Worm (Caenorhabditis elegans): ENCODE data around the gene nhr-114.

The nhr-114 gene

ce11 chrV:4187144-4187485 is at the start of gene nhr-114:
Gene nhr-114, plus strand, starts transcription at chrV:4187202.
- TF ChIP-seq nhr-77 (tag; optimal IDR thresholded peaks at IDR 0.05), result no peak
- TF ChIP-seq F44E2.7 (GFP tag; IDR thresholded peaks at IDR 0.05), result no peak
- TF ChIP-seq nhr-102 (tag; optimal IDR thresholded peaks at IDR 0.05), result no peak
- no peak for TF ChIP-seq nhr-25 (tag; optimal IDR thresholded peaks at IDR 0.05; ENCODE audit: borderline replicate concordance, insufficient read depth)
- TF ChIP-seq daf-8 (GFP tag; IDR thresholded peaks at IDR 0.05), result no peak
- TF ChIP-seq egl-27 (tag; optimal IDR thresholded peaks at IDR 0.05), result no peak
- TF ChIP-seq dve-1 (tag; optimal IDR thresholded peaks at IDR 0.05; ENCODE audit: insufficient read depth), result peak; percentile 10
- TF ChIP-seq ceh-20 (GFP tag; IDR thresholded peaks at IDR 0.05), result no peak
- no peak for TF ChIP-seq ZK546.5 (tag; optimal IDR thresholded peaks at IDR 0.05)
- no peak for TF ChIP-seq hmg-1.1 (GFP tag; IDR thresholded peaks at IDR 0.05)
- no peak for TF ChIP-seq cey-2 (tag; optimal IDR thresholded peaks at IDR 0.05; ENCODE audit: borderline replicate concordance, insufficient read depth)
- no peak for TF ChIP-seq duxl-1 (tag; optimal IDR thresholded peaks at IDR 0.05; ENCODE audit: poor library complexity)
- no peak for TF ChIP-seq ztf-11 (tag; optimal IDR thresholded peaks at IDR 0.05)
- no peak for TF ChIP-seq egl-43 (GFP tag; IDR thresholded peaks at IDR 0.05)
- TF ChIP-seq set-16 (GFP tag; IDR thresholded peaks at IDR 0.05), result no peak
- TF ChIP-seq rbr-2 (tag; optimal IDR thresholded peaks at IDR 0.05), result no peak
- no peak for TF ChIP-seq dpl-1 (GFP tag; optimal IDR thresholded peaks at IDR 0.05)
- no peak for TF ChIP-seq lsy-2 (tag; optimal IDR thresholded peaks at IDR 0.05)
- TF ChIP-seq hlh-30 (tag; optimal IDR thresholded peaks at IDR 0.05; ENCODE audit: insufficient read depth), result peak; percentile 33
- no peak for TF ChIP-seq aly-2 (tag; optimal IDR thresholded peaks at IDR 0.05)
- no peak for TF ChIP-seq hlh-11 (tag; optimal IDR thresholded peaks at IDR 0.05)
- no peak for TF ChIP-seq mxl-3 (GFP tag; optimal IDR thresholded peaks at IDR 0.05)
- TF ChIP-seq nhr-48 (tag; optimal IDR thresholded peaks at IDR 0.05), result no peak
- TF ChIP-seq nhr-28 (tag; optimal IDR thresholded peaks at IDR 0.05), result peak; percentile 57
- no peak for TF ChIP-seq mdt-29 (GFP tag; IDR thresholded peaks at IDR 0.05)
- TF ChIP-seq unc-62 (GFP tag; optimal IDR thresholded peaks at IDR 0.05 in 1 of 2), result peak in 1 of 2 experiments; percentile 81
- TF ChIP-seq unc-62 (tag; optimal IDR thresholded peaks at IDR 0.05), result no peak
- no peak for TF ChIP-seq php-3 (GFP tag; IDR thresholded peaks at IDR 0.05)
- TF ChIP-seq zfp-2 (tag; optimal IDR thresholded peaks at IDR 0.05), result no peak

DNA sequence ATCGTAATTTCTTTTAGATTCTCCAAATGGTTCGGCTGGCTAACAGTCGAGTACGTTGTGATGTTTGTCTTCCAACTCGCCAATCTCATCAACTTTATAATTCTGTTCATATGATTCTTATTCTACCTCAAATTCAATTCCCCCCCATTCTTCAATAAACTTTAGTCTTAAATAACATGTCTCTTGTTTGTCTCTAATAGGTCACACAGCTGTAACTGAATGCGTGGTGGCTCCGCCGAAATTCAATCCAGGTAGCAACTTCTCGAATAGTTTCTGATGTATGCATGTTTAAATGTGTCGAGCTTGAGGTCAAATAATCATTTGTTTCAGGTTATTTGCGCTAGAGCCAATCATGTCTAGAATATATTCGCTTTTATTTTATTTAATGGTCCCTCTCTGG is 48.3 kb upstream of the nhr-114 start, which contains the start of gene lgc-29:
lgc-29 (plus strand) TSS at position 301 of the 400 bp plus-strand sequence.
- TF ChIP-seq Y75B8A.6 (GFP tag; IDR thresholded peaks at IDR 0.05) (no peak), ceh-20 (GFP tag; IDR thresholded peaks at IDR 0.05) (no peak), zfp-2 (tag; optimal IDR thresholded peaks at IDR 0.05) (no peak), nhr-10 (tag; optimal IDR thresholded peaks at IDR 0.05) (no peak), nhr-28 (tag; optimal IDR thresholded peaks at IDR 0.05) (no peak), duxl-1 (tag; optimal IDR thresholded peaks at IDR 0.05; ENCODE audit: poor library complexity) (no peak), daf-19 (GFP tag; conservative IDR thresholded peaks at IDR 0.05) (no peak), lin-38 (GFP tag; IDR thresholded peaks at IDR 0.05) (no peak), rbr-2 (tag; optimal IDR thresholded peaks at IDR 0.05) (no peak), lsy-2 (tag; optimal IDR thresholded peaks at IDR 0.05) (no peak), unc-130 (GFP tag; optimal IDR thresholded peaks at IDR 0.05) (no peak), zfp-3 (GFP tag; conservative IDR thresholded peaks at IDR 0.05) (no peak), dpl-1 (GFP tag; optimal IDR thresholded peaks at IDR 0.05) (no peak)

ce11 chrV:4143034-4143433 is 44.0 kb upstream of the nhr-114 start:
- TF ChIP-seq spr-3 (GFP tag; optimal IDR thresholded peaks at IDR 0.05), result no peak
- TF ChIP-seq Y48G9A.11 (GFP tag; IDR thresholded peaks at IDR 0.05), result no peak
- TF ChIP-seq snpc-1.2 (GFP tag; IDR thresholded peaks at IDR 0.05), result no peak
- TF ChIP-seq attf-4 (tag; optimal IDR thresholded peaks at IDR 0.05), result no peak
- no peak for TF ChIP-seq unc-39 (tag; optimal IDR thresholded peaks at IDR 0.05)
- TF ChIP-seq ztf-11 (tag; optimal IDR thresholded peaks at IDR 0.05), result no peak
- peak; percentile 30; the same call in 1 of the 2 replicates for TF ChIP-seq T26A8.4 (GFP tag; IDR thresholded peaks at IDR 0.05)
- no peak for TF ChIP-seq lin-15B (tag; optimal IDR thresholded peaks at IDR 0.05)
- TF ChIP-seq jun-1 (tag; optimal IDR thresholded peaks at IDR 0.05), result no peak
- TF ChIP-seq daf-16 (GFP tag; optimal IDR thresholded peaks at IDR 0.05), result peak in 1 of 2 experiments; percentile 31
- TF ChIP-seq daf-16 (tag; optimal IDR thresholded peaks at IDR 0.05), result peak; percentile 66
- TF ChIP-seq ama-1 (optimal IDR thresholded peaks at IDR 0.05), result no peak
- TF ChIP-seq ceh-32 (tag; optimal IDR thresholded peaks at IDR 0.05; ENCODE audit: poor library complexity), result no peak
- no peak for TF ChIP-seq mdt-29 (GFP tag; IDR thresholded peaks at IDR 0.05)
- TF ChIP-seq ztf-7 (tag; optimal IDR thresholded peaks at IDR 0.05), result no peak
- TF ChIP-seq dve-1 (tag; optimal IDR thresholded peaks at IDR 0.05; ENCODE audit: insufficient read depth), result peak; percentile 90
- TF ChIP-seq php-3 (GFP tag; IDR thresholded peaks at IDR 0.05), result peak; percentile 63; the same call in 1 of the 2 replicates
- TF ChIP-seq tag-97 (GFP tag; IDR thresholded peaks at IDR 0.05), result no peak
- peak; percentile 44 for TF ChIP-seq mxl-3 (GFP tag; optimal IDR thresholded peaks at IDR 0.05)
